Worm (Caenorhabditis elegans) whole organism, young adult: ENCODE measurements around the gene sre-1.

ENCODE experiments used
- F22D6.2 ChIP-seq: sonication (generic microtip); optimal IDR thresholded peaks from 2 replicates; lab custom pipeline; 2016; ENCODE audit warnings: mild to moderate bottlenecking, missing genetic modification characterization, missing compliant biosample characterization
- Y79H2A.3 ChIP-seq: fragments of 200-800 bp; sonication (Bioruptor generic); conservative IDR thresholded peaks from 2 replicates; pipeline ENCODE4 v1.3.6; 2022; ENCODE audit warnings: missing genetic modification reagents, missing genetic modification characterization, missing compliant biosample characterization
- akir-1 ChIP-seq: fragments of 200-800 bp; sonication (Bioruptor generic); optimal IDR thresholded peaks from 2 replicates; lab custom pipeline; 2018; ENCODE audit warnings: mild to moderate bottlenecking, missing genetic modification characterization, moderate library complexity, missing compliant biosample characterization
- aptf-3 ChIP-seq: fragments of 200-800 bp; sonication (Bioruptor generic); IDR thresholded peaks from 2 replicates; pipeline ENCODE4 v1.3.6; 2022; ENCODE audit warnings: missing genetic modification characterization, missing compliant biosample characterization
- dox-1 ChIP-seq: fragments of 200-800 bp; sonication (Bioruptor generic); IDR thresholded peaks from 2 replicates; pipeline ENCODE4 v1.3.6; 2022; ENCODE audit warnings: missing genetic modification reagents, missing genetic modification characterization, missing compliant biosample characterization
- dpff-1 ChIP-seq: sonication (generic microtip); optimal IDR thresholded peaks from 2 replicates; lab custom pipeline; 2017; ENCODE audit warnings: mild to moderate bottlenecking, missing genetic modification characterization, missing compliant biosample characterization
- nfya-1 ChIP-seq: sonication (generic microtip); optimal IDR thresholded peaks from 2 replicates; lab custom pipeline; 2017; ENCODE audit warnings: antibody characterized with exemption, missing compliant biosample characterization, missing genetic modification characterization, borderline replicate concordance; ENCODE audit not compliant: insufficient read depth
- nfya-2 ChIP-seq: fragments of 200-800 bp; sonication (Bioruptor generic); IDR thresholded peaks from 2 replicates; pipeline ENCODE4 v1.3.6; 2022; ENCODE audit warnings: missing genetic modification reagents, missing genetic modification characterization, missing compliant biosample characterization
- snpc-1.3 ChIP-seq: sonication (generic microtip); optimal IDR thresholded peaks from 2 replicates; lab custom pipeline; 2017; ENCODE audit warnings: missing genetic modification characterization, mild to moderate bottlenecking, missing compliant biosample characterization, antibody characterized with exemption, moderate library complexity, missing genotype, missing genetic modification reagents; ENCODE audit not compliant: insufficient read depth

DNA sequence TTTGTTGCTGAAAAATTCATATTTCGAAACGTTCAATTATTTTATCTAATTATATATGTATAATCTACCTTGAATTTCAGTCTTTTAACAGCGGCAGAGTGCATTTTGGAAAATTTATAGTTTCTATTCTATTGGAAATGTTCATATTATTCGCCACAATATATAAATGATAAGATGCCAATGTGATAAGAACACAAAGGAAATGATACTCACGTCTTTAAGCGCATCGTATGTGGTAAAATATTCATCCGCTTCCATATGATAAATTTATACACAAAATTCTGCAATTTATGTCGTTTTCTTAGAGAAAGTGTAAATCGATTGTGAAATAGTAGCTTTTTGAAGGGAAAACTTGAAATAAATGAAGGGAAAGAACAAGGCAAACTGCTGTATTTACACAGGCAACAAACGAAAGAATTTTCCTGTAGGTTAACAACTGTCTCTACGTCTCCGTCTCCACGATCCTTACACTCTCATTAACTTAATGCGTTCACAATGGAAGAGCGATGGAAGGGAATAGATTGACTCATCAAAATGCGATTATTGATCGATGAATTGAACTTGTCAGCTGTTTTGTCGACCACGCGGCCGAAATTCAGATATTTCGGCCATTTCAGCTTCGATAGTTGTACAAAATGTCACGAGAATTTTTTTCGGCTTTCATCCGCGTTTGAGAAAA is 47.4 kb upstream of the sre-1 start, which contains the start of gene alfa-1:
- TF ChIP-seq akir-1 (GFP tag; lab: Kevin White, UChicago) (no peak), F22D6.2 (tag; lab: Kevin White, UChicago) (no peak), aptf-3 (GFP tag; lab: Robert Waterston, UW) (no peak), dpff-1 (no peak), nfya-2 (GFP tag; lab: Robert Waterston, UW) (no peak), snpc-1.3 (no peak), Y79H2A.3 (GFP tag; lab: Robert Waterston, UW) (no peak), nfya-1 (tag; lab: Kevin White, UChicago) (no peak), dox-1 (GFP tag; lab: Robert Waterston, UW) (no peak)
